Fruit fly (Drosophila melanogaster) whole organism, pupa: ENCODE data around the gene gro.

Experiments used
- CG10348 ChIP-seq: fragments of 200-800 bp; sonication (Bioruptor generic); IDR thresholded peaks from 2 replicates; pipeline ENCODE4 v1.3.6; 2022; ENCODE audit warnings: missing biosample characterization, missing genetic modification characterization
- CG12605 ChIP-seq: fragments of 200-800 bp; sonication (Bioruptor generic); IDR thresholded peaks from 2 replicates; pipeline ENCODE4 v1.3.6; 2022; ENCODE audit warnings: missing biosample characterization, missing genetic modification characterization
- CG13204 ChIP-seq: fragments of 200-800 bp; sonication (Bioruptor generic); optimal IDR thresholded peaks from 2 replicates; lab custom pipeline; 2018; ENCODE audit warnings: missing biosample characterization, mild to moderate bottlenecking, missing genetic modification characterization, moderate library complexity
- CG14655 ChIP-seq: fragments of 200-800 bp; sonication (Bioruptor generic); optimal IDR thresholded peaks from 3 replicates; lab custom pipeline; 2017; ENCODE audit warnings: mild to moderate bottlenecking, missing biosample characterization, missing genetic modification reagents, missing genetic modification characterization
- CG15710 ChIP-seq: fragments of 200-800 bp; sonication (Bioruptor generic); optimal IDR thresholded peaks from 2 replicates; lab custom pipeline; 2018; ENCODE audit warnings: missing biosample characterization, mild to moderate bottlenecking, missing genetic modification characterization, moderate library complexity
- CG17806 ChIP-seq: fragments of 200-800 bp; sonication (Bioruptor generic); optimal IDR thresholded peaks from 2 replicates; lab custom pipeline; 2018; ENCODE audit warnings: missing biosample characterization, mild to moderate bottlenecking, missing genetic modification characterization, moderate library complexity
- CG32121 ChIP-seq: fragments of 200-800 bp; sonication (Bioruptor generic); IDR thresholded peaks from 2 replicates; pipeline ENCODE4 v1.3.6; 2022; ENCODE audit warnings: missing biosample characterization, missing genetic modification characterization
- CG34367 ChIP-seq: fragments of 200-800 bp; sonication (Bioruptor generic); optimal IDR thresholded peaks from 2 replicates; lab custom pipeline; 2018; ENCODE audit warnings: missing biosample characterization, mild to moderate bottlenecking, missing genetic modification characterization
- CG4496 ChIP-seq: fragments of 200-800 bp; sonication (Bioruptor generic); IDR thresholded peaks from 3 replicates; pipeline ENCODE4 v1.3.6; 2022; ENCODE audit warnings: missing biosample characterization, missing genetic modification characterization
- CG8159 ChIP-seq: fragments of 200-800 bp; sonication (Bioruptor generic); optimal IDR thresholded peaks from 3 replicates; lab custom pipeline; 2018; ENCODE audit warnings: missing biosample characterization, mild to moderate bottlenecking, missing genetic modification characterization, moderate library complexity
- CG8301 ChIP-seq: fragments of 200-800 bp; sonication (Bioruptor generic); optimal IDR thresholded peaks from 2 replicates; lab custom pipeline; 2018; ENCODE audit warnings: missing biosample characterization, mild to moderate bottlenecking, missing genetic modification characterization
- CG9948 ChIP-seq: fragments of 200-800 bp; sonication (Bioruptor generic); optimal IDR thresholded peaks from 2 replicates; lab custom pipeline; 2018; ENCODE audit warnings: missing biosample characterization, mild to moderate bottlenecking, missing genetic modification characterization, moderate library complexity
- D1 ChIP-seq: fragments of 200-800 bp; sonication (Bioruptor generic); optimal IDR thresholded peaks from 2 replicates; lab custom pipeline; 2018; ENCODE audit warnings: missing biosample characterization, mild to moderate bottlenecking, missing genetic modification characterization, moderate library complexity
- EcR ChIP-seq: fragments of 200-800 bp; sonication (Bioruptor generic); optimal IDR thresholded peaks from 3 replicates; lab custom pipeline; 2019; ENCODE audit warnings: missing biosample characterization, missing genetic modification characterization, mild to moderate bottlenecking, moderate library complexity, missing genetic modification reagents
- Ets98B ChIP-seq: fragments of 200-800 bp; sonication (Bioruptor generic); IDR thresholded peaks from 2 replicates; pipeline ENCODE4 v1.3.6; 2022; ENCODE audit warnings: missing biosample characterization, missing genetic modification characterization
- Pif1A ChIP-seq: fragments of 200-800 bp; sonication (Bioruptor generic); optimal IDR thresholded peaks from 3 replicates; lab custom pipeline; 2016; ENCODE audit warnings: missing biosample characterization, missing genetic modification characterization
- Pif1B ChIP-seq: fragments of 200-800 bp; sonication (Bioruptor generic); optimal IDR thresholded peaks from 3 replicates; lab custom pipeline; 2016; ENCODE audit warnings: missing biosample characterization, missing genetic modification characterization
- Snoo ChIP-seq: fragments of 200-800 bp; sonication (Bioruptor generic); optimal IDR thresholded peaks from 3 replicates; lab custom pipeline; 2017; ENCODE audit warnings: missing biosample characterization, mild to moderate bottlenecking, missing genetic modification characterization, inconsistent platforms
- fd96Ca ChIP-seq: fragments of 200-800 bp; sonication (Bioruptor generic); IDR thresholded peaks from 3 replicates; pipeline ENCODE4 v1.3.6; 2022; ENCODE audit warnings: missing biosample characterization, missing genetic modification characterization
- gl ChIP-seq: fragments of 200-800 bp; sonication (Bioruptor generic); optimal IDR thresholded peaks from 2 replicates; lab custom pipeline; 2018; ENCODE audit warnings: missing biosample characterization, mild to moderate bottlenecking, missing genetic modification characterization
- rn ChIP-seq: fragments of 200-800 bp; sonication (Bioruptor generic); IDR thresholded peaks from 2 replicates; pipeline ENCODE4 v1.3.6; 2022; ENCODE audit warnings: missing biosample characterization, missing genetic modification characterization

Gene gro

dm6 chr3R:26034643-26035368 is 6.7 kb upstream of the gro start:
- TF ChIP-seq Pif1B (GFP tag; lab: Kevin White, UChicago) (no peak), rn (no peak), Snoo (tag; lab: Kevin White, UChicago) (peak; percentile 1), EcR (peak; percentile 0), CG13204 (GFP tag; lab: Kevin White, UChicago) (peak; percentile 14)

dm6 chr3R:26035369-26035656 is 6.2 kb upstream of the gro start:
- TF ChIP-seq Pif1B (GFP tag; lab: Kevin White, UChicago) (no peak), EcR (no peak), CG9948 (no peak), CG14655 (no peak), D1 (no peak), Pif1A (GFP tag; lab: Kevin White, UChicago) (no peak), CG15710 (tag; lab: Kevin White, UChicago) (no peak), Ets98B (GFP tag; lab: Robert Waterston, UW) (no peak)

- TF ChIP-seq CG15710 (tag; lab: Kevin White, UChicago) (peak; percentile 95), Ets98B (GFP tag; lab: Robert Waterston, UW) (peak; percentile 20; the same call in 1 of the 2 replicates), EcR (peak; percentile 14), CG9948 (peak; percentile 90), CG32121 (GFP tag; lab: Robert Waterston, UW) (peak; percentile 36; the same call in 1 of the 2 replicates), CG13204 (GFP tag; lab: Kevin White, UChicago) (peak; percentile 78), CG8301 (tag; lab: Kevin White, UChicago) (peak; percentile 92), CG12605 (GFP tag; lab: Robert Waterston, UW) (peak; percentile 53), CG4496 (GFP tag; lab: Robert Waterston, UW) (peak; percentile 89), Snoo (tag; lab: Kevin White, UChicago) (peak; percentile 88), CG34367 (tag; lab: Kevin White, UChicago) (peak; percentile 87), D1 (peak; percentile 90), gl (tag; lab: Kevin White, UChicago) (peak; percentile 84), CG10348 (no peak), CG17806 (tag; lab: Kevin White, UChicago) (peak; percentile 91), Pif1B (GFP tag; lab: Kevin White, UChicago) (peak; percentile 90), rn (0 out of 2 replicates have a peak, but pooled peaks have one; percentile 28), CG8159 (peak; percentile 96), fd96Ca (no peak), CG14655 (peak; percentile 91), Pif1A (GFP tag; lab: Kevin White, UChicago) (peak; percentile 91)
These were observed 5.1 kb upstream of the gro start for dm6 chr3R:26036153-26037144.

dm6 chr3R:26037899-26038298 is 3.6 kb upstream of the gro start:
- TF ChIP-seq Snoo (tag; lab: Kevin White, UChicago), result no peak
- TF ChIP-seq CG10348, result no peak
- no peak for TF ChIP-seq CG15710 (tag; lab: Kevin White, UChicago)
- TF ChIP-seq CG17806 (tag; lab: Kevin White, UChicago), result no peak
- no peak for TF ChIP-seq CG14655
- no peak for TF ChIP-seq D1
- no peak for TF ChIP-seq CG34367 (tag; lab: Kevin White, UChicago)
- no peak for TF ChIP-seq rn
- TF ChIP-seq Pif1B (GFP tag; lab: Kevin White, UChicago), result no peak
- TF ChIP-seq gl (tag; lab: Kevin White, UChicago), result no peak
- no peak for TF ChIP-seq CG13204 (GFP tag; lab: Kevin White, UChicago)
- TF ChIP-seq CG12605 (GFP tag; lab: Robert Waterston, UW), result no peak
- TF ChIP-seq CG8159, result no peak
- TF ChIP-seq CG4496 (GFP tag; lab: Robert Waterston, UW), result no peak
- TF ChIP-seq, all 21 proteins: peak for 0

dm6 chr3R:26039793-26040335 is 1.7 kb upstream of the gro start:
- no peak for TF ChIP-seq CG9948
- no peak for TF ChIP-seq CG17806 (tag; lab: Kevin White, UChicago)
- TF ChIP-seq CG14655, result no peak
- no peak for TF ChIP-seq gl (tag; lab: Kevin White, UChicago)
- no peak for TF ChIP-seq CG8159
- no peak for TF ChIP-seq Ets98B (GFP tag; lab: Robert Waterston, UW)
- TF ChIP-seq Snoo (tag; lab: Kevin White, UChicago), result no peak
- no peak for TF ChIP-seq D1
- no peak for TF ChIP-seq EcR
- TF ChIP-seq CG12605 (GFP tag; lab: Robert Waterston, UW), result no peak
- no peak for TF ChIP-seq Pif1B (GFP tag; lab: Kevin White, UChicago)
- no peak for TF ChIP-seq CG34367 (tag; lab: Kevin White, UChicago)
